Fruit fly (Drosophila melanogaster) whole organism, embryonic: ENCODE measurements around the gene toy.

Experiments
- ATbp ChIP-seq: fragments of 200-800 bp; sonication (Bioruptor generic); optimal IDR thresholded peaks from 2 replicates; lab custom pipeline; 2017; ENCODE audit warnings: missing biosample characterization, mild to moderate bottlenecking, missing genetic modification characterization, missing genetic modification reagents
- Antp ChIP-seq: fragments of 200-800 bp; sonication (Bioruptor generic); optimal IDR thresholded peaks from 3 replicates; lab custom pipeline; 2016; ENCODE audit warnings: missing biosample characterization, missing genetic modification characterization
- Asciz ChIP-seq: fragments of 200-800 bp; sonication (Bioruptor generic); optimal IDR thresholded peaks from 2 replicates; lab custom pipeline; 2017; ENCODE audit warnings: missing biosample characterization, mild to moderate bottlenecking, missing genetic modification characterization, missing genetic modification reagents
- Atf-2 ChIP-seq: fragments of 200-800 bp; sonication (Bioruptor generic); optimal IDR thresholded peaks from 2 replicates; lab custom pipeline; 2016; ENCODE audit warnings: missing biosample characterization, missing genetic modification characterization
- Blimp-1 ChIP-seq: fragments of 200-800 bp; sonication (Bioruptor generic); optimal IDR thresholded peaks from 3 replicates; lab custom pipeline; 2018; ENCODE audit warnings: missing biosample characterization, missing genetic modification characterization, mild to moderate bottlenecking, moderate library complexity, missing genetic modification reagents
- CG10267 ChIP-seq: fragments of 200-800 bp; sonication (Bioruptor generic); optimal IDR thresholded peaks from 2 replicates; lab custom pipeline; 2018; ENCODE audit warnings: missing biosample characterization, mild to moderate bottlenecking, missing genetic modification characterization, moderate library complexity
- CG10431 ChIP-seq: fragments of 200-800 bp; sonication (Bioruptor generic); optimal IDR thresholded peaks from 3 replicates; lab custom pipeline; 2018; ENCODE audit warnings: missing biosample characterization, mild to moderate bottlenecking, missing genetic modification characterization
- CG11085 ChIP-seq: fragments of 200-800 bp; sonication (Bioruptor generic); IDR thresholded peaks from 2 replicates; pipeline ENCODE4 v1.3.6; 2022; ENCODE audit warnings: missing biosample characterization, missing genetic modification characterization
- CG12391 ChIP-seq: fragments of 200-800 bp; sonication (Bioruptor generic); optimal IDR thresholded peaks from 3 replicates; lab custom pipeline; 2018; ENCODE audit warnings: missing biosample characterization, mild to moderate bottlenecking, missing genetic modification characterization, moderate library complexity
- CG12744 ChIP-seq: fragments of 200-800 bp; sonication (Bioruptor generic); optimal IDR thresholded peaks from 2 replicates; lab custom pipeline; 2016; ENCODE audit warnings: missing biosample characterization, missing genetic modification characterization
- CG14667 ChIP-seq: fragments of 200-800 bp; sonication (Bioruptor generic); IDR thresholded peaks from 2 replicates; pipeline ENCODE4 v1.3.6; 2022; ENCODE audit warnings: missing biosample characterization, missing genetic modification characterization
- CG1602 ChIP-seq: fragments of 200-800 bp; sonication (Bioruptor generic); optimal IDR thresholded peaks from 3 replicates; lab custom pipeline; 2016; ENCODE audit warnings: missing biosample characterization, missing genetic modification characterization
- CG18764 ChIP-seq: fragments of 200-800 bp; sonication (Bioruptor generic); optimal IDR thresholded peaks from 3 replicates; lab custom pipeline; 2016; ENCODE audit warnings: missing biosample characterization, missing genetic modification characterization
- CG2889 ChIP-seq: fragments of 200-800 bp; sonication (Bioruptor generic); IDR thresholded peaks from 3 replicates; pipeline ENCODE4 v1.3.6; 2022; ENCODE audit warnings: missing biosample characterization, missing genetic modification characterization
- CG31365 ChIP-seq: fragments of 200-800 bp; sonication (Bioruptor generic); optimal IDR thresholded peaks from 2 replicates; lab custom pipeline; 2018; ENCODE audit warnings: missing biosample characterization, mild to moderate bottlenecking, missing genetic modification characterization
- CG4854 ChIP-seq: fragments of 200-800 bp; sonication (Bioruptor generic); optimal IDR thresholded peaks from 2 replicates; lab custom pipeline; 2016; ENCODE audit warnings: missing biosample characterization, missing genetic modification characterization, inconsistent platforms
- CG5953 ChIP-seq: fragments of 200-800 bp; sonication (Bioruptor generic); IDR thresholded peaks from 2 replicates; pipeline ENCODE4 v1.3.6; 2022; ENCODE audit warnings: missing biosample characterization, missing genetic modification characterization
- CG6854 ChIP-seq: fragments of 200-800 bp; sonication (Bioruptor generic); optimal IDR thresholded peaks from 3 replicates; lab custom pipeline; 2017; ENCODE audit warnings: missing biosample characterization, mild to moderate bottlenecking, missing genetic modification characterization
- CG7987 ChIP-seq: fragments of 200-800 bp; sonication (Bioruptor generic); optimal IDR thresholded peaks from 2 replicates; lab custom pipeline; 2018; ENCODE audit warnings: missing biosample characterization, mild to moderate bottlenecking, missing genetic modification characterization, moderate library complexity
- CG9727 ChIP-seq: fragments of 200-800 bp; sonication (Bioruptor generic); optimal IDR thresholded peaks from 3 replicates; lab custom pipeline; 2017; ENCODE audit warnings: missing biosample characterization, mild to moderate bottlenecking, missing genetic modification characterization
- D ChIP-seq, 2 experiments: fragments of 200-800 bp in 1 of 2; fragments of >200 bp in 1 of 2; sonication (Bioruptor generic) in 1 of 2; optimal IDR thresholded peaks; 2 replicates in 1 of 2; 3 replicates in 1 of 2; lab custom pipeline; 2017; ENCODE audit warnings: mild to moderate bottlenecking in 1 of 2, missing biosample characterization in 1 of 2, missing genetic modification characterization in 1 of 2, missing genetic modification reagents in 1 of 2
- Dek ChIP-seq: fragments of 200-800 bp; sonication (Bioruptor generic); optimal IDR thresholded peaks from 3 replicates; lab custom pipeline; 2019; ENCODE audit warnings: missing biosample characterization, mild to moderate bottlenecking, missing genetic modification characterization, moderate library complexity
- Ets65A ChIP-seq: fragments of 200-800 bp; sonication (Bioruptor generic); peaks from one replicate; lab custom pipeline; 2016; ENCODE audit warnings: missing biosample characterization, missing genetic modification characterization
- Fer2 ChIP-seq: fragments of 200-800 bp; sonication (Bioruptor generic); optimal IDR thresholded peaks from 2 replicates; lab custom pipeline; 2018; ENCODE audit warnings: missing biosample characterization, mild to moderate bottlenecking, missing genetic modification characterization, moderate library complexity
- Hmx ChIP-seq: fragments of 200-800 bp; sonication (Bioruptor generic); optimal IDR thresholded peaks from 2 replicates; lab custom pipeline; 2016; ENCODE audit warnings: missing biosample characterization, missing genetic modification characterization
- MESR4 ChIP-seq: fragments of 200-800 bp; sonication (Bioruptor generic); optimal IDR thresholded peaks from 2 replicates; lab custom pipeline; 2018; ENCODE audit warnings: missing biosample characterization, mild to moderate bottlenecking, missing genetic modification characterization, moderate library complexity
- Max ChIP-seq: fragments of 200-800 bp; sonication (Bioruptor generic); optimal IDR thresholded peaks from 2 replicates; lab custom pipeline; 2016; ENCODE audit warnings: missing biosample characterization, mild to moderate bottlenecking, missing genetic modification characterization
- Med ChIP-seq: fragments of 200-800 bp; sonication (Bioruptor generic); peaks from one replicate; lab custom pipeline; 2016; ENCODE audit warnings: missing biosample characterization, missing genetic modification characterization, mild to moderate bottlenecking, inconsistent platforms, moderate library complexity
- NK7.1 ChIP-seq: fragments of 200-800 bp; sonication (Bioruptor generic); optimal IDR thresholded peaks from 3 replicates; lab custom pipeline; 2016; ENCODE audit warnings: missing biosample characterization, missing genetic modification characterization
- Pdp1 ChIP-seq, 2 experiments: fragments of 200-800 bp; sonication (Bioruptor generic); optimal IDR thresholded peaks; 3 replicates each; lab custom pipeline; 2016; ENCODE audit warnings: missing biosample characterization in 2 of 2, missing genetic modification characterization in 2 of 2, mild to moderate bottlenecking in 1 of 2, moderate library complexity in 1 of 2
- Sox102F ChIP-seq: fragments of 200-800 bp; sonication (Bioruptor generic); optimal IDR thresholded peaks from 2 replicates; lab custom pipeline; 2018; ENCODE audit warnings: missing biosample characterization, mild to moderate bottlenecking, missing genetic modification characterization, moderate library complexity
- ara ChIP-seq: fragments of 200-800 bp; sonication (Bioruptor generic); IDR thresholded peaks from 2 replicates; pipeline ENCODE4 v1.3.6; 2022; ENCODE audit warnings: missing biosample characterization, missing genetic modification characterization
- bab2 ChIP-seq: fragments of 200-800 bp; sonication (Bioruptor generic); optimal IDR thresholded peaks from 2 replicates; lab custom pipeline; 2016; ENCODE audit warnings: missing biosample characterization, missing genetic modification characterization
- chn ChIP-seq: fragments of 200-800 bp; sonication (Bioruptor generic); optimal IDR thresholded peaks from 2 replicates; lab custom pipeline; 2016; ENCODE audit warnings: missing biosample characterization, missing genetic modification characterization
- croc ChIP-seq: fragments of 200-800 bp; sonication (Bioruptor generic); conservative IDR thresholded peaks from 3 replicates; pipeline ENCODE4 v1.3.6; 2022; ENCODE audit warnings: missing biosample characterization, missing genetic modification characterization
- dimm ChIP-seq: fragments of 200-800 bp; sonication (Bioruptor generic); IDR thresholded peaks from 2 replicates; pipeline ENCODE4 v1.3.6; 2022; ENCODE audit warnings: missing biosample characterization, missing genetic modification characterization
- dpn ChIP-seq, 2 experiments: fragments of 200-800 bp; sonication (Bioruptor generic); optimal IDR thresholded peaks; 3 replicates each; lab custom pipeline; 2016; ENCODE audit warnings: missing biosample characterization in 2 of 2, missing genetic modification characterization in 2 of 2
- esg ChIP-seq: fragments of 200-800 bp; sonication (Bioruptor generic); conservative IDR thresholded peaks from 2 replicates; pipeline ENCODE4 v1.3.6; 2022; ENCODE audit warnings: missing biosample characterization, missing genetic modification characterization
- eyg ChIP-seq: fragments of 200-800 bp; sonication (Bioruptor generic); optimal IDR thresholded peaks from 3 replicates; lab custom pipeline; 2016; ENCODE audit warnings: missing biosample characterization, missing genetic modification characterization
- gcm ChIP-seq: fragments of 200-800 bp; sonication (Bioruptor generic); optimal IDR thresholded peaks from 2 replicates; lab custom pipeline; 2019; ENCODE audit warnings: missing biosample characterization, mild to moderate bottlenecking, missing genetic modification characterization, moderate library complexity
- h ChIP-seq: fragments of >200 bp; optimal IDR thresholded peaks from 2 replicates; lab custom pipeline; 2017
- klu ChIP-seq: fragments of 200-800 bp; sonication (Bioruptor generic); IDR thresholded peaks from 2 replicates; pipeline ENCODE4 v1.3.6; 2022; ENCODE audit warnings: missing biosample characterization, missing genetic modification characterization
- lola ChIP-seq, 3 experiments: fragments of >200 bp in 2 of 3; fragments of 200-800 bp in 1 of 3; sonication (Bioruptor generic) in 1 of 3; optimal IDR thresholded peaks; 2 replicates each; lab custom pipeline; 2017 to 2019; ENCODE audit warnings: missing biosample characterization in 3 of 3, missing genetic modification characterization in 3 of 3, mild to moderate bottlenecking in 1 of 3, moderate library complexity in 1 of 3
- mirr ChIP-seq: fragments of 200-800 bp; sonication (Bioruptor generic); optimal IDR thresholded peaks from 3 replicates; lab custom pipeline; 2018; ENCODE audit warnings: missing biosample characterization, mild to moderate bottlenecking, missing genetic modification characterization
- sens ChIP-seq: fragments of 200-800 bp; sonication (Bioruptor generic); peaks from one replicate; lab custom pipeline; 2016; ENCODE audit warnings: missing biosample characterization, missing genetic modification characterization
- sna ChIP-seq: fragments of 200-800 bp; sonication (Bioruptor generic); IDR thresholded peaks from 2 replicates; pipeline ENCODE4 v1.3.6; 2022; ENCODE audit warnings: missing biosample characterization, missing genetic modification characterization; ENCODE audit not compliant: partially characterized antibody
- sob ChIP-seq: fragments of 200-800 bp; sonication (Bioruptor generic); IDR thresholded peaks from 2 replicates; pipeline ENCODE4 v1.3.6; 2022; ENCODE audit warnings: missing biosample characterization, missing genetic modification characterization
- tna ChIP-seq: fragments of 200-800 bp; sonication (Bioruptor generic); IDR thresholded peaks from 2 replicates; pipeline ENCODE4 v1.3.6; 2022; ENCODE audit warnings: missing biosample characterization, missing genetic modification characterization; ENCODE audit not compliant: partially characterized antibody
- z ChIP-seq: fragments of 200-800 bp; sonication (Bioruptor generic); IDR thresholded peaks from 3 replicates; pipeline ENCODE4 v1.3.6; 2022; ENCODE audit warnings: missing biosample characterization, missing genetic modification characterization

The toy gene

DNA sequence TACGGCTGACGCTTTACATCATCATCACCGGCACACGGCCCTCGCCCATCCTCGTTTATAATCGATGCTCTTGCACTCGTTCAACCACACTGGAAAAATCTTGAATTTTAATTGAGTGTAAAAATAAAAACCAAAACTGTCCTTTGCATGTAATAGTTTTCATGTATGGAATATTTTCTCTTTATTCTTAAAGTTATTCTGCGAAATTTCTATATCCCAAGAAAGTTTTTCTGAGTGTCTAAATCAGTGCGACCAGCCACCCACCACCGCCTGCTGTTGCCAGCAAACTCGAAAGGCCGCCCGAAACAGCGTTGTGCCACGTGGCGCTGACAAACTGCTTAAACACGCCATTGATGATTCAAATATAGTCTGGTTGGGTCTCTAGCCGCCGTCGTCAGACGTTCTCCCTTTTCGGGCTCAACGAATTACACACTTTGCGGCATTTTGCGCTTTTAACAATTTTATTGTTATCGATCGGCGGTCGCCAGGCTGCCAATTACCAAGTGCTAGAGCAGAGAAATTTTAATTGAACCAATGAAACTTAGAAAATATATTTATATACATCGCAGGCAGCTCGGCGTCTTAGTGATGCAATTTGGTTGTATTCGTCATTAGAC, 6.6 kb upstream of the toy start (continued):
- peak; percentile 39 for TF ChIP-seq CG7987
- no peak for TF ChIP-seq mirr (GFP tag; lab: Kevin White, UChicago)
- TF ChIP-seq bab2 (GFP tag; lab: Kevin White, UChicago): peak; percentile 72
- no peak; the same call in 1 of the 2 replicates for TF ChIP-seq sob (GFP tag; lab: Robert Waterston, UW)
- no peak for TF ChIP-seq klu (GFP tag; lab: Robert Waterston, UW)
- TF ChIP-seq NK7.1 (GFP tag; lab: Kevin White, UChicago): peak; percentile 24
- peak; percentile 97 for TF ChIP-seq Ets65A
- no peak for TF ChIP-seq Sox102F (GFP tag; lab: Kevin White, UChicago)
- no peak for TF ChIP-seq tna (GFP tag; lab: Robert Waterston, UW)
- no peak for TF ChIP-seq Blimp-1 (GFP tag; lab: Kevin White, UChicago)
- TF ChIP-seq ara (GFP tag; lab: Robert Waterston, UW): no peak; the same call in 1 of the 2 replicates
- TF ChIP-seq dimm: no peak
- TF ChIP-seq CG6854: no peak
- TF ChIP-seq CG2889: peak; percentile 71; the same call in 2 of the 3 replicates
- TF ChIP-seq croc (GFP tag; lab: Robert Waterston, UW): peak; percentile 43; the same call in 1 of the 3 replicates
- TF ChIP-seq chn (GFP tag; lab: Kevin White, UChicago): peak; percentile 68
- TF ChIP-seq Dek (tag; lab: Kevin White, UChicago): no peak
- TF ChIP-seq Pdp1 (GFP tag; optimal IDR thresholded peaks at IDR 0.05; lab: Kevin White, UChicago): peak; percentile 62 to 70
- no peak for TF ChIP-seq D (optimal IDR thresholded peaks at IDR 0.05; lab: Kevin White, UChicago)
- peak; percentile 76 for TF ChIP-seq D (GFP tag; optimal IDR thresholded peaks at IDR 0.05; lab: Kevin White, UChicago)
- TF ChIP-seq Fer2 (tag; lab: Kevin White, UChicago): no peak
- peak; percentile 91 for TF ChIP-seq Med (GFP tag; lab: Kevin White, UChicago)
- peak; percentile 64 for TF ChIP-seq CG1602 (GFP tag; lab: Kevin White, UChicago)
- TF ChIP-seq h: no peak
- peak; percentile 47 for TF ChIP-seq Max (GFP tag; lab: Kevin White, UChicago)
- TF ChIP-seq CG5953: peak; percentile 67
- peak; percentile 50 for TF ChIP-seq eyg
- TF ChIP-seq esg (GFP tag; lab: Robert Waterston, UW): peak; percentile 65
- TF ChIP-seq CG31365 (tag; lab: Kevin White, UChicago): no peak
- peak; percentile 98 for TF ChIP-seq sens
- TF ChIP-seq CG18764 (GFP tag; lab: Kevin White, UChicago): peak; percentile 69
- TF ChIP-seq sna: no peak
- peak; percentile 57 for TF ChIP-seq Atf-2 (GFP tag; lab: Kevin White, UChicago)
- no peak for TF ChIP-seq Hmx (GFP tag; lab: Kevin White, UChicago)
- TF ChIP-seq CG9727 (GFP tag; lab: Kevin White, UChicago): peak; percentile 82
- TF ChIP-seq ATbp (GFP tag; lab: Kevin White, UChicago): peak; percentile 84
- TF ChIP-seq CG14667 (GFP tag; lab: Robert Waterston, UW): no peak
- 0 out of 3 replicates have a peak, but pooled peaks have one; percentile 22 for TF ChIP-seq z (GFP tag; lab: Robert Waterston, UW)
- peak; percentile 78 for TF ChIP-seq CG10267 (tag; lab: Kevin White, UChicago)
- TF ChIP-seq dpn (GFP tag; optimal IDR thresholded peaks at IDR 0.05; lab: Kevin White, UChicago): peak; percentile 58 to 81
- peak; percentile 13 for TF ChIP-seq CG10431 (GFP tag; lab: Kevin White, UChicago)
- peak; percentile 85 for TF ChIP-seq CG12391 (tag; lab: Kevin White, UChicago)
- TF ChIP-seq CG12744 (GFP tag; lab: Kevin White, UChicago): peak; percentile 9
- peak; percentile 12 for TF ChIP-seq CG4854 (GFP tag; lab: Kevin White, UChicago)
- TF ChIP-seq CG11085 (GFP tag; lab: Robert Waterston, UW): no peak
- no peak for TF ChIP-seq Antp (GFP tag; lab: Kevin White, UChicago)
- TF ChIP-seq Asciz (GFP tag; lab: Kevin White, UChicago): peak; percentile 70
- TF ChIP-seq lola (GFP tag; optimal IDR thresholded peaks at IDR 0.05; lab: Kevin White, UChicago): peak in 1 of 3 experiments; percentile 70
- no peak for TF ChIP-seq MESR4 (GFP tag; lab: Kevin White, UChicago)
- peak; percentile 58 for TF ChIP-seq gcm
